Worm (Caenorhabditis elegans) whole organism, early embryonic: Measurements from ENCODE around the gene nac-3.

ENCODE experiments used
- B0310.2 ChIP-seq: sonication (generic microtip); optimal IDR thresholded peaks from 2 replicates; lab custom pipeline; 2016; ENCODE audit warnings: mild to moderate bottlenecking, missing genetic modification characterization, missing compliant biosample characterization
- hmbx-1 ChIP-seq: sonication (generic microtip); optimal IDR thresholded peaks from 2 replicates; lab custom pipeline; 2016; ENCODE audit warnings: mild to moderate bottlenecking, missing genetic modification characterization, missing compliant biosample characterization

DNA sequence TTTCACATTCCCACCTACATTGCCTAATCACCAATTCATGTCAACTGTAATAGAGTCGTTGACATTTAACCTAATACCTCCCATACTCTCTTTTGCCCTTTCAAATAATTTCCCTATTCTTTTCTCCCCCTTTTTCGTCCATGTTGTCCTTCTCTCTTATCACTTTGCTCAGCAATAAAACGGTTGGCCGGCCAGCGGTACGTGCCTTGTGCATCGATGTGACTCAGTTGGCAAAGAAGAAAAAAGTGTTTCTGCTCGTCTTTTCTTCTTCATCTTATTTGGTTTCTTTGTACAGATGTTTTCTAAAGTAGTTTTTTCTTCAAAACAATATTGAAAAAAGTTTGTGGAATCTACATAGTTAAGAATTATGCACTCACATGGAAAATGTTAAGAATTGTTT is 18.1 kb upstream of the nac-3 start:
- TF ChIP-seq hmbx-1 (no peak), B0310.2 (tag; lab: Kevin White, UChicago) (no peak)
